Fruit fly (Drosophila melanogaster) whole organism, embryonic: ENCODE data around the gene Slob.

ENCODE experiments used
- CG11247 ChIP-seq: fragments of 200-800 bp; sonication (Bioruptor generic); IDR thresholded peaks from 2 replicates; pipeline ENCODE4 v1.3.6; 2022; ENCODE audit warnings: missing biosample characterization, missing genetic modification characterization
- CG15073 ChIP-seq: fragments of 200-800 bp; sonication (Bioruptor generic); optimal IDR thresholded peaks from 2 replicates; lab custom pipeline; 2016; ENCODE audit warnings: missing biosample characterization, missing genetic modification characterization

DNA sequence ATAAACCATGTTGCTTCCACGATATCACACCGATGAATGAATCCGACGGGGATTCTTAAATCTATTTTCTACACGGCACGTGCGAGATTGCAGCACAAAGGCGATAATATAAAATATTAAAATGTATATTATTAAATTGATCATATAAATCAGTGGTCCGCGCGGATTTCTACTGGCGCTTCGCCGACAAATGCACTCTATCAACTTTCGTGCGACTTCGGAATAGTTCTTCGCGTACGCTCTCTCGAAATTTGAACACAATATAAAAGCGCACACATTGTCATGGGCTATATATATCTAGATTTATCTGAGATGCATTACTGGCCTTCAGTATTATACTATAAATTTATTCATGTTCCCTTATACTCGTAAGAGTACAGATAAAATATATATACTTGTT, 41.7 kb upstream of the Slob start, which contains the start of gene CG33296:
- TF ChIP-seq CG15073 (GFP tag; lab: Kevin White, UChicago), result no peak
- TF ChIP-seq CG11247 (GFP tag; lab: Robert Waterston, UW), result no peak
